Worm (Caenorhabditis elegans) whole organism, young adult: Measurements from ENCODE around the gene srx-34.

Experiments
- attf-3 ChIP-seq: fragments of 200-800 bp; sonication (Bioruptor generic); conservative IDR thresholded peaks from 2 replicates; pipeline ENCODE4 v1.3.6; 2022; ENCODE audit warnings: missing genetic modification reagents, missing genetic modification characterization, missing compliant biosample characterization
- dpl-1 ChIP-seq: fragments of 150-350 bp; optimal IDR thresholded peaks from 2 replicates; lab custom pipeline; 2014; ENCODE audit warnings: missing biosample characterization, missing genetic modification reagents, missing genetic modification characterization
- gei-17 ChIP-seq: fragments of 200-800 bp; sonication (Bioruptor generic); optimal IDR thresholded peaks from 2 replicates; lab custom pipeline; 2018; ENCODE audit warnings: mild to moderate bottlenecking, missing genetic modification characterization, missing compliant biosample characterization
- lin-40 ChIP-seq: sonication (generic microtip); optimal IDR thresholded peaks from 2 replicates; lab custom pipeline; 2016; ENCODE audit warnings: missing genetic modification characterization, mild to moderate bottlenecking, missing compliant biosample characterization, missing genotype, missing genetic modification reagents
- unc-62 ChIP-seq: fragments of 150-350 bp; optimal IDR thresholded peaks from 2 replicates; lab custom pipeline; 2014; ENCODE audit warnings: missing biosample characterization, missing genetic modification reagents, missing genetic modification characterization
- ztf-18 ChIP-seq: sonication (generic microtip); optimal IDR thresholded peaks from 2 replicates; lab custom pipeline; 2016; ENCODE audit warnings: missing genotype, mild to moderate bottlenecking, missing genetic modification characterization, missing compliant biosample characterization

ce11 chrV:7095254-7095990 lies 24.6 kb downstream of the srx-34 start:
- TF ChIP-seq unc-62 (GFP tag; lab: Kevin White, UChicago) (no peak), ztf-18 (no peak), dpl-1 (GFP tag; lab: Kevin White, UChicago) (no peak), attf-3 (GFP tag; lab: Robert Waterston, UW) (no peak), lin-40 (tag; lab: Kevin White, UChicago) (no peak), gei-17 (GFP tag; lab: Kevin White, UChicago) (no peak)
